Worm (Caenorhabditis elegans) whole organism, mixed stage, embryonic: Measurements from ENCODE around the gene math-31.

Experiments
- ces-1 ChIP-seq: fragments of 150-350 bp; optimal IDR thresholded peaks from 2 replicates; lab custom pipeline; 2014; ENCODE audit warnings: missing biosample characterization, missing genetic modification reagents, missing genetic modification characterization
- elt-1 ChIP-seq: sonication (generic microtip); optimal IDR thresholded peaks from 2 replicates; lab custom pipeline; 2017; ENCODE audit warnings: missing genetic modification characterization, mild to moderate bottlenecking, missing compliant biosample characterization, antibody characterized with exemption, moderate library complexity, borderline replicate concordance; ENCODE audit not compliant: insufficient read depth
- hlh-1 ChIP-seq: fragments of 150-350 bp; optimal IDR thresholded peaks from 2 replicates; lab custom pipeline; 2014; ENCODE audit warnings: missing biosample characterization, missing genetic modification reagents, missing genetic modification characterization
- lin-32 ChIP-seq: fragments of 200-800 bp; sonication (Bioruptor generic); optimal IDR thresholded peaks from 2 replicates; lab custom pipeline; 2018; ENCODE audit warnings: mild to moderate bottlenecking, missing genetic modification characterization, missing compliant biosample characterization
- mep-1 ChIP-seq: fragments of 150-350 bp; optimal IDR thresholded peaks from 2 replicates; lab custom pipeline; 2017; ENCODE audit warnings: missing biosample characterization, missing genetic modification reagents, missing genetic modification characterization, inconsistent platforms
- mls-2 ChIP-seq: sonication (generic microtip); optimal IDR thresholded peaks from 2 replicates; lab custom pipeline; 2016; ENCODE audit warnings: mild to moderate bottlenecking, missing genetic modification characterization, moderate library complexity, missing compliant biosample characterization
- sem-2 ChIP-seq: fragments of 200-800 bp; sonication (Bioruptor generic); optimal IDR thresholded peaks from 2 replicates; lab custom pipeline; 2018; ENCODE audit warnings: mild to moderate bottlenecking, missing genetic modification characterization, missing compliant biosample characterization
- sptf-1 ChIP-seq: sonication (generic microtip); optimal IDR thresholded peaks from 2 replicates; lab custom pipeline; 2017; ENCODE audit warnings: mild to moderate bottlenecking, missing genetic modification characterization, moderate library complexity, missing compliant biosample characterization
- unc-62 ChIP-seq: fragments of 150-350 bp; optimal IDR thresholded peaks from 2 replicates; lab custom pipeline; 2014; ENCODE audit warnings: missing biosample characterization, missing genetic modification reagents, missing genetic modification characterization
- ztf-11 ChIP-seq: fragments of 150-350 bp; optimal IDR thresholded peaks from 2 replicates; lab custom pipeline; 2014; ENCODE audit warnings: missing biosample characterization, missing genetic modification characterization

The math-31 gene

ce11 chrII:1865683-1866431 lies 46.8 kb downstream of the math-31 start, which contains the start of gene math-15:
TSS of gene math-15 (plus strand) at chrII:1866381.
- TF ChIP-seq ces-1 (GFP tag; lab: Kevin White, UChicago), result no peak
- TF ChIP-seq ztf-11 (tag; lab: Kevin White, UChicago), result no peak
- no peak for TF ChIP-seq sem-2 (GFP tag; lab: Kevin White, UChicago)
- TF ChIP-seq sptf-1, result no peak
- TF ChIP-seq hlh-1, result no peak
- no peak for TF ChIP-seq mls-2 (tag; lab: Kevin White, UChicago)

- TF ChIP-seq elt-1 (tag; lab: Kevin White, UChicago) (no peak), lin-32 (GFP tag; lab: Kevin White, UChicago) (no peak), unc-62 (GFP tag; lab: Kevin White, UChicago) (no peak), mep-1 (tag; lab: Kevin White, UChicago) (no peak)
- TF ChIP-seq, all 35 proteins: peak for 0
Observed at ce11 chrII:1864278-1864677, 48.4 kb downstream of the math-31 start, which contains the start of gene C16C4.17. TSS of gene C16C4.17 (plus strand) at chrII:1864578.
